Worm (Caenorhabditis elegans): ENCODE data around the gene C46C2.3.

Gene C46C2.3

DNA sequence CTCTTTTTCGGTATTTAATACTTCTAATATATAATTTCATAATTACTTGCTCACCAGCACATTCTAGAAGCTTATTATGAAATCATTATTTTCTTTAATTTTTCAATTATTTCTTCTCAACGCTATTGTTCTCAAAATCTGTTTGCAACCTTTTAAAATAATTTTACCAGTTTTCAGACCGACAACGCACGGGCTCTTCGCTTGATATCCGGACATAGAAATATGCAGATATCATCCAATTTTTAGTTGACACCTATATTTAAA, 25.1 kb upstream of the C46C2.3 start, which contains the start of gene wnk-1:
Gene wnk-1, plus strand, starts transcription at position 165 of the 264 bp plus-strand sequence.
- TF ChIP-seq dpff-1 (tag; optimal IDR thresholded peaks at IDR 0.05) (no peak), Y53G8AR.9 (GFP tag; conservative IDR thresholded peaks at IDR 0.05) (no peak), lin-35 (GFP tag; optimal IDR thresholded peaks at IDR 0.05) (no peak), bed-1 (GFP tag; IDR thresholded peaks at IDR 0.05) (no peak), F49E8.2 (tag; optimal IDR thresholded peaks at IDR 0.05; ENCODE audit: insufficient read depth) (no peak)

DNA sequence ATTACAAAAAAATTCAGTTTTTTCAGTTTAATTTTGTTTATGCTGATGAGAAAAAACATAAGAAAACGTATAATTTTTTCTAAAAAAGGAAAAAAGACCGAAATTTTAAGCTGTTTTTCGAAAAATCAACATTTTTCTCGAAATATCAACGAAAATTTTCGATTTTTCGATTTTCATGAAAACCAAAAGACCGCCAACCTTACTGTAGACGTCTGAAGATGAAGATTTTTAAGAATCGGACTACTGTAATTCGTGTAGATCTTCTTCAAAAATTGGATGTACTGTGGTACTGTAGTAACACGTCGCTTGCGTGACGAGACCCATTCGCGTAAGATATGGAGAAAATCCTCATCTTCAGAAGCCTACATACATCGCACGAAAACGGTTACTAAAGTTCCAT, 14.1 kb upstream of the C46C2.3 start:
- TF ChIP-seq xnd-1 (tag; optimal IDR thresholded peaks at IDR 0.05), result no peak
- 0 out of 2 replicates have a peak, but pooled peaks have one; percentile 25 for TF ChIP-seq nfyb-1 (GFP tag; IDR thresholded peaks at IDR 0.05)

DNA sequence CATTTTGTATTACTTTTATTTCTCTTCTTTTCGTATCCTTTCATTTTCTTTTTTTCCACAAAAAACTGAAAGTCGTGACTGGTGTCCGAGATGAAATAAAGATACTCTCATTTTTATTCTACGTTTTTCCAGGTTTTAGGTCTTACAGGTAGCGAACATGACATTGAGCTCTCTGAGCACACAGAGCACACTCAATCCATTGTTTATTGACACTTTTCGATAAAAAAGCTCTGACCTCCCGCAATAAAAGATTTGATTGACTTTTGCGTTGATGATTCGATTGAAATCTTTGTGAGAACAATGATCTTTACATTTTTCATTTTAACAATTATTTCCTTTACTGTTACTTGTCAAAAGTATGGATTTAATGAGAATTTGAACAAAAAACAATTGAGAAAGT, 12.8 kb upstream of the C46C2.3 start, which contains the start of gene C46C2.6:
Gene C46C2.6, plus strand, starts transcription at position 301 of the 400 bp plus-strand sequence.
- TF ChIP-seq F22D6.2 (tag; optimal IDR thresholded peaks at IDR 0.05), result no peak
- TF ChIP-seq F57A8.1 (GFP tag; optimal IDR thresholded peaks at IDR 0.05), result no peak
- no peak for TF ChIP-seq hlh-26 (GFP tag; conservative IDR thresholded peaks at IDR 0.05)
- no peak for TF ChIP-seq ztf-25 (GFP tag; IDR thresholded peaks at IDR 0.05)
- no peak for TF ChIP-seq B0336.3 (GFP tag; IDR thresholded peaks at IDR 0.05)
- TF ChIP-seq B0261.1 (tag; optimal IDR thresholded peaks at IDR 0.05), result no peak
- no peak for TF ChIP-seq Y53G8AR.9 (GFP tag; conservative IDR thresholded peaks at IDR 0.05)
- no peak for TF ChIP-seq K11D2.4 (GFP tag; IDR thresholded peaks at IDR 0.05)

DNA sequence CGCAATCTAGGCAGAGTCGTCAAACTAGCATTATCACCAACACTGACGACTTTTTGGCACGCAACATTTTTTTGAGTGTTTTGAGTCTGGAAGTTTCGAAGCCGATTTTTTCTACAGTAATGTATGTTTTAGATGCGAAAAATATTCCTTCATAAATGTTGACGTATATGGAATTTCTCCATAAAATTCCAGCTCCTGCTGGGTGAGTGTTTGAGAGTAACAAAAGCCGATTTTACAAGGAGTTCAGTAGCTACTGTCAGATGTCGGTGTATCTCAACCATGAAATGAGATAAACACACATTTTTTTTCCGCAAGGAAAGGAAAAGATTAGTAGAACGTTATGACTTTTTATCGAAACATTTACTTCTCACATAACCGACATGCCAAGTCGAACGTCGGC, 10.1 kb upstream of the C46C2.3 start:
- no peak for TF ChIP-seq aptf-3 (GFP tag; IDR thresholded peaks at IDR 0.05)
- TF ChIP-seq ztf-18 (tag; optimal IDR thresholded peaks at IDR 0.05), result no peak
- TF ChIP-seq bed-1 (GFP tag; IDR thresholded peaks at IDR 0.05), result no peak
- TF ChIP-seq K11D2.4 (GFP tag; IDR thresholded peaks at IDR 0.05), result no peak
- TF ChIP-seq snpc-1.3 (tag; optimal IDR thresholded peaks at IDR 0.05; ENCODE audit: insufficient read depth), result no peak
- no peak for TF ChIP-seq egl-44 (GFP tag; IDR thresholded peaks at IDR 0.05)
- TF ChIP-seq madf-10 (tag; optimal IDR thresholded peaks at IDR 0.05), result no peak
- no peak for TF ChIP-seq dpl-1 (GFP tag; optimal IDR thresholded peaks at IDR 0.05)
- no peak for TF ChIP-seq bed-2 (GFP tag; IDR thresholded peaks at IDR 0.05)
- TF ChIP-seq T07F8.4 (tag; optimal IDR thresholded peaks at IDR 0.05), result no peak
- no peak for TF ChIP-seq D2030.7 (GFP tag; IDR thresholded peaks at IDR 0.05)
- TF ChIP-seq ceh-100 (GFP tag; IDR thresholded peaks at IDR 0.05), result no peak
- TF ChIP-seq F49E8.2 (tag; optimal IDR thresholded peaks at IDR 0.05; ENCODE audit: insufficient read depth), result no peak
- no peak for TF ChIP-seq lsy-27 (tag; optimal IDR thresholded peaks at IDR 0.05; ENCODE audit: borderline replicate concordance, insufficient read depth)
- TF ChIP-seq tbp1 (GFP tag; optimal IDR thresholded peaks at IDR 0.05), result no peak
- TF ChIP-seq egrh-3 (GFP tag; IDR thresholded peaks at IDR 0.05), result no peak
- TF ChIP-seq ztf-6 (GFP tag; IDR thresholded peaks at IDR 0.05), result no peak
- TF ChIP-seq F37B4.10 (GFP tag; IDR thresholded peaks at IDR 0.05), result no peak
- no peak for TF ChIP-seq nhr-80 (tag; optimal IDR thresholded peaks at IDR 0.05)
- TF ChIP-seq zfh-2 (GFP tag; conservative IDR thresholded peaks at IDR 0.05), result no peak

DNA sequence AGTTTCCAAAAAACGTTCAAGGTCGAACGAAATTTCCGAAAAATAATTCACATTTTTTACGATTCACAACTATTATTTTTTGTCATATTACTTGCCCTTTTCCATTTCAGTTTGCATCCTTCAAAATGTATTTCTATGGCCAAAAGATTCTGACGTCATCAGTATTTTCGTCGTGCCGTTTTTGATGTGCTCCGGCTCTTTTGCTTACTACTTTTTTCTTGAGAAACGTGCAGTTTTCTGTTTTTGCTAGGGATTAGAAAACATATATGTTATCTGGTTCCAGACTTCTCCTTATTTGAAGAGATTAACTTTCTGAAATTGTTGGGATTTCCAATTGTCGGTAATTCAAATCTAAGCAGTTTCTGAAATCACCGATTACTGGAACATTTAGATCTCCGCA, 9.1 kb upstream of the C46C2.3 start:
- TF ChIP-seq ztf-28 (GFP tag; IDR thresholded peaks at IDR 0.05) (no peak), let-526 (GFP tag; IDR thresholded peaks at IDR 0.05) (no peak), nhr-120 (GFP tag; IDR thresholded peaks at IDR 0.05) (no peak), ztf-26 (tag; optimal IDR thresholded peaks at IDR 0.05) (no peak), F22D6.2 (tag; optimal IDR thresholded peaks at IDR 0.05) (no peak), efl-1 (GFP tag; optimal IDR thresholded peaks at IDR 0.05) (no peak), die-1 (tag; optimal IDR thresholded peaks at IDR 0.05) (no peak), C17E4.6 (GFP tag; IDR thresholded peaks at IDR 0.05) (no peak), nfya-1 (tag; optimal IDR thresholded peaks at IDR 0.05; ENCODE audit: borderline replicate concordance, insufficient read depth) (no peak), F37B4.10 (GFP tag; IDR thresholded peaks at IDR 0.05) (no peak), pbrm-1 (GFP tag; IDR thresholded peaks at IDR 0.05) (no peak), egl-18 (GFP tag; IDR thresholded peaks at IDR 0.05) (no peak), egrh-3 (GFP tag; IDR thresholded peaks at IDR 0.05) (no peak), hsf-1 (GFP tag; IDR thresholded peaks at IDR 0.05) (no peak)

All from whole organism, young adult.